Fruit fly (Drosophila melanogaster): ENCODE results near the gene CG3857.

Gene CG3857

DNA sequence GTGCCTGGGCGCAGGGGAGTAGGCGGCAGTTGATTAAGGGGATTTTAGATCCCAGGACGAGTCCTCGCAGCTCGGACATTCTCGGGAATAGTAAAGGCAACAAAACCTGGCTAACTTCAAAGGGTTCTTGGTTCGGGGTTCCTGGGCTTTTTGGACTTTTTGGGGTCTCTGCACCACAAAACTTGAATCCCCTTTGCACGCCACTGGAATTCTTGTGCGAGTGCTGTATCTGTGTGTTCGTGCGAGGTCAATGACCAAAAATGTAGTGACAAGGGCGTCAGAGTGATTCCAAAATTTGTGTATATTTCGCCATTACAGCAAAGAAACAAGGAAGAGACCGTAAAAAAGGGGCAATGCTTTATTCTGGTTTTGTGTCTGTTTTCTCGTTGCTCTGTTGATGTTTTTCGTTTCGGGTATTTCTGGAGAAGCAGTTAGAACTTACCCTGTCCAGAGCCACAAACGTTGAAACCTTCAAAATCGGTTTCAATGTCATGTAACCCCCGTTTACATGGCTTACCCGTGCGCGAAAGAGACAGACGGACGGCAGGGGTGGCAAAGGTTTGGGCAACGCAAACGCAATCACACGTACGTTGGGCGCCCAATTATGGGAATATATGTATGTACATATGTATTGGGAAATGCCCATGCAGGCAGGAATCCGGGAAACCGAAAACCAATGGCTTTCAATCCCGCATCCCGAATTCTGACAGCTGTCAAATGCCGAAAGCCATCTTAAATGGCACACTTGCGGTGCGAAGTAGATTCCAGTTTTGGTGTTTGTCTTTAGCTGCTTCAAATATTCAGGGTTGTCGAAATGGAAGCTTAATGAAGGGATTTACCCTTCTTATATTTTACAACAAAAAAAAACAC lies 4.6 kb upstream of the CG3857 start (continued):
- TF ChIP-seq CG7839 (tag; optimal IDR thresholded peaks at IDR 0.05) (peak; percentile 49), cwo (GFP tag; optimal IDR thresholded peaks at IDR 0.05) (no peak), CG34422 (GFP tag; IDR thresholded peaks at IDR 0.05) (peak; percentile 40; the same call in 2 of the 3 replicates), repo (GFP tag; optimal IDR thresholded peaks at IDR 0.05) (peak; percentile 4), wdn (GFP tag; IDR thresholded peaks at IDR 0.05) (peak; percentile 55; the same call in 1 of the 2 replicates), Dad (GFP tag; optimal IDR thresholded peaks at IDR 0.05) (peak; percentile 20), pum (GFP tag; optimal IDR thresholded peaks at IDR 0.05) (peak; percentile 38), sens (GFP tag) (peak; percentile 93), H15 (GFP tag; IDR thresholded peaks at IDR 0.05) (peak; percentile 48; the same call in 2 of the 3 replicates), CG9817 (tag; optimal IDR thresholded peaks at IDR 0.05) (peak; percentile 52), CG15514 (GFP tag; optimal IDR thresholded peaks at IDR 0.05) (no peak), danr (GFP tag; IDR thresholded peaks at IDR 0.05) (peak; percentile 41; the same call in 1 of the 2 replicates), pzg (GFP tag; optimal IDR thresholded peaks at IDR 0.05) (no peak), CG17568 (GFP tag; optimal IDR thresholded peaks at IDR 0.05) (peak; percentile 69), Lhr (GFP tag; optimal IDR thresholded peaks at IDR 0.05) (no peak), CG4282 (GFP tag; optimal IDR thresholded peaks at IDR 0.05) (no peak), CG9932 (GFP tag; IDR thresholded peaks at IDR 0.05) (peak; percentile 47), CG9797 (GFP tag; optimal IDR thresholded peaks at IDR 0.05) (no peak), ac (GFP tag; optimal IDR thresholded peaks at IDR 0.05) (no peak), CG7786 (GFP tag; optimal IDR thresholded peaks at IDR 0.05) (peak; percentile 55), wor (GFP tag; IDR thresholded peaks at IDR 0.05) (no peak), CG11504 (tag; optimal IDR thresholded peaks at IDR 0.05) (peak; percentile 39), Ets65A (GFP tag) (peak; percentile 93), CG12219 (GFP tag; optimal IDR thresholded peaks at IDR 0.05) (peak; percentile 30), CG6175 (GFP tag; IDR thresholded peaks at IDR 0.05) (no peak), Dip2 (GFP tag; IDR thresholded peaks at IDR 0.05) (no peak), Myb (GFP tag; optimal IDR thresholded peaks at IDR 0.05) (no peak), CG1603 (tag; optimal IDR thresholded peaks at IDR 0.05) (peak; percentile 76), CG6254 (GFP tag; optimal IDR thresholded peaks at IDR 0.05) (peak; percentile 41), Nf-YA (GFP tag; IDR thresholded peaks at IDR 0.05) (0 out of 2 replicates have a peak, but pooled peaks have one; percentile 24), CG12155 (GFP tag; optimal IDR thresholded peaks at IDR 0.05) (peak; percentile 35), pb (GFP tag; optimal IDR thresholded peaks at IDR 0.05) (no peak), wek (GFP tag; optimal IDR thresholded peaks at IDR 0.05) (no peak), CG9215 (GFP tag; IDR thresholded peaks at IDR 0.05) (peak; percentile 23; the same call in 1 of the 2 replicates), D (optimal IDR thresholded peaks at IDR 0.05) (no peak), D (GFP tag; optimal IDR thresholded peaks at IDR 0.05) (no peak), otp (GFP tag; IDR thresholded peaks at IDR 0.05) (peak; percentile 56; the same call in 1 of the 3 replicates), D19B (GFP tag; optimal IDR thresholded peaks at IDR 0.05) (no peak), fd102C (GFP tag; optimal IDR thresholded peaks at IDR 0.05) (no peak), CG2889 (GFP tag; IDR thresholded peaks at IDR 0.05) (peak; percentile 63), CG33213 (GFP tag; optimal IDR thresholded peaks at IDR 0.05) (no peak), grau (tag; optimal IDR thresholded peaks at IDR 0.05) (peak; percentile 52), E2f2 (GFP tag; IDR thresholded peaks at IDR 0.05) (no peak), Blimp-1 (GFP tag; optimal IDR thresholded peaks at IDR 0.05) (peak; percentile 61), kay (GFP tag; optimal IDR thresholded peaks at IDR 0.05) (no peak), tgo (GFP tag; IDR thresholded peaks at IDR 0.05) (peak; percentile 63), CG31441 (GFP tag; IDR thresholded peaks at IDR 0.05) (no peak; the same call in 1 of the 2 replicates), CG18262 (tag; optimal IDR thresholded peaks at IDR 0.05) (no peak), ttk (GFP tag; IDR thresholded peaks at IDR 0.05) (no peak), knrl (GFP tag; IDR thresholded peaks at IDR 0.05; ENCODE audit: partially characterized antibody) (no peak)

All from whole organism, embryonic.